1 worm cellular context compared by ENCODE assay signal in the genomic region with DNA sequence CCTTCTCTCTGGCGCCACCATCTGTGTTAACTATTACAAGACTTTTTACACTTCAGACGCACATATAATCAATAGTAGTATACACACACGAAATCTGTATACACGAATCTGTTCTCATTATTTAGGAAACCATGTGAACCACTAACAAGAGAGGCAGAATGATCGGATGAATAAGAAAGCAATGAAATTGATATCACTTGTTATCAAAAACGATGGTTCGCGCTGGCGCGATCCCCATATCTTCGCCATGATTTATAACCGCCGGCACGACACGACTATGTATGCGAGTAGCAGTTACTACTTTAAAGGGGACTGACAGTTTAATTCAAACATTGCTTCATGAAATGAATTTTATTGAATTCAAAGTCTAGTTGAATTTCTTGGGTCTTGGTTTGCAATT.
A peak's percentile ranks its signal among the peaks of the same experiment; 100 is the strongest.
TF ChIP-seq lines count a peak whose summit lies in the region.

No protein-coding gene starts in this region.

TF ChIP-seq in whole organism, L1 larva, 84 proteins besides CTCF, POLR2A, EP300 and RAD21 (continued from another document):
- TF ChIP-seq swsn-7 (tag; optimal IDR thresholded peaks at IDR 0.05; lab: Kevin White, UChicago) (no peak), C34B4.2 (tag; optimal IDR thresholded peaks at IDR 0.05; lab: Kevin White, UChicago) (no peak), mep-1 (tag; optimal IDR thresholded peaks at IDR 0.05; lab: Kevin White, UChicago) (no peak), unc-30 (tag; optimal IDR thresholded peaks at IDR 0.05; lab: Kevin White, UChicago) (no peak), lin-14 (GFP tag; optimal IDR thresholded peaks at IDR 0.05; lab: Kevin White, UChicago) (peak; percentile 8), sox-4 (tag; optimal IDR thresholded peaks at IDR 0.05; lab: Kevin White, UChicago) (no peak), efl-3 (GFP tag; optimal IDR thresholded peaks at IDR 0.05; lab: Kevin White, UChicago) (no peak), ama-1 (optimal IDR thresholded peaks at IDR 0.05; lab: Kevin White, UChicago) (no peak), zag-1 (tag; optimal IDR thresholded peaks at IDR 0.05; lab: Kevin White, UChicago) (no peak), unc-62 (GFP tag; optimal IDR thresholded peaks at IDR 0.05; lab: Kevin White, UChicago) (no peak)
